Worm (Caenorhabditis elegans): ENCODE data around the gene nuo-5.

nuo-5 gene

ce11 chrV:2698826-2699225, at the start of gene nuo-5:
Gene nuo-5 (plus strand): TSS chrV:2698972.
- TF ChIP-seq nhr-2 (tag; optimal IDR thresholded peaks at IDR 0.05) (no peak), bed-3 (GFP tag; optimal IDR thresholded peaks at IDR 0.05) (no peak), unc-62 (GFP tag; optimal IDR thresholded peaks at IDR 0.05) (no peak), mab-5 (tag; optimal IDR thresholded peaks at IDR 0.05) (no peak), ceh-43 (GFP tag; optimal IDR thresholded peaks at IDR 0.05) (no peak), pha-4 (tag; optimal IDR thresholded peaks at IDR 0.05) (no peak), ceh-39 (tag; optimal IDR thresholded peaks at IDR 0.05) (no peak), zip-8 (tag; optimal IDR thresholded peaks at IDR 0.05) (no peak), hlh-1 (tag; optimal IDR thresholded peaks at IDR 0.05) (no peak)

- TF ChIP-seq zip-8 (tag; optimal IDR thresholded peaks at IDR 0.05) (peak; percentile 17), ces-1 (GFP tag; optimal IDR thresholded peaks at IDR 0.05) (no peak)
Observed at ce11 chrV:2650980-2651379, 47.8 kb upstream of the nuo-5 start.

ce11 chrV:2652557-2653133, 46.1 kb upstream of the nuo-5 start, which contains the start of the genes W02H5.8 and angl-1:
Gene W02H5.8 (minus strand): TSS chrV:2652657.
Gene angl-1 (plus strand): TSS chrV:2653083.
- TF ChIP-seq blmp-1 (tag; optimal IDR thresholded peaks at IDR 0.05) (no peak), lin-13 (tag; optimal IDR thresholded peaks at IDR 0.05) (no peak), ceh-39 (tag; optimal IDR thresholded peaks at IDR 0.05) (no peak), sem-2 (GFP tag; optimal IDR thresholded peaks at IDR 0.05) (no peak), snpc-4 (tag; optimal IDR thresholded peaks at IDR 0.05) (no peak), ces-1 (GFP tag; optimal IDR thresholded peaks at IDR 0.05) (no peak), nhr-12 (tag; optimal IDR thresholded peaks at IDR 0.05) (no peak), mab-5 (tag; optimal IDR thresholded peaks at IDR 0.05) (no peak), unc-62 (GFP tag; optimal IDR thresholded peaks at IDR 0.05) (no peak)

- no peak for TF ChIP-seq drap-1 (GFP tag; optimal IDR thresholded peaks at IDR 0.05)
- TF ChIP-seq zip-8 (tag; optimal IDR thresholded peaks at IDR 0.05): no peak
- no peak for TF ChIP-seq nhr-2 (tag; optimal IDR thresholded peaks at IDR 0.05)
- no peak for TF ChIP-seq bed-3 (GFP tag; optimal IDR thresholded peaks at IDR 0.05)
- TF ChIP-seq unc-62 (GFP tag; optimal IDR thresholded peaks at IDR 0.05): no peak
- no peak for TF ChIP-seq ceh-43 (GFP tag; optimal IDR thresholded peaks at IDR 0.05)
- TF ChIP-seq cnd-1 (tag; optimal IDR thresholded peaks at IDR 0.05): no peak
- TF ChIP-seq lin-32 (GFP tag; optimal IDR thresholded peaks at IDR 0.05): no peak
- no peak for TF ChIP-seq unc-39 (tag; optimal IDR thresholded peaks at IDR 0.05)
Observed at ce11 chrV:2656159-2656558, 42.6 kb upstream of the nuo-5 start.

- TF ChIP-seq ceh-39 (tag; optimal IDR thresholded peaks at IDR 0.05): no peak
- TF ChIP-seq cnd-1 (tag; optimal IDR thresholded peaks at IDR 0.05): no peak
- no peak for TF ChIP-seq snpc-4 (tag; optimal IDR thresholded peaks at IDR 0.05)
- TF ChIP-seq ham-2 (GFP tag; optimal IDR thresholded peaks at IDR 0.05): no peak
- no peak for TF ChIP-seq unc-120 (tag; optimal IDR thresholded peaks at IDR 0.05; ENCODE audit: poor library complexity, severe bottlenecking)
- TF ChIP-seq lin-13 (tag; optimal IDR thresholded peaks at IDR 0.05): no peak
- no peak for TF ChIP-seq sptf-1 (tag; optimal IDR thresholded peaks at IDR 0.05)
- TF ChIP-seq elt-1 (tag; optimal IDR thresholded peaks at IDR 0.05; ENCODE audit: borderline replicate concordance, insufficient read depth): no peak
- TF ChIP-seq tbx-8 (GFP tag; optimal IDR thresholded peaks at IDR 0.05): no peak
- no peak for TF ChIP-seq nhr-2 (tag; optimal IDR thresholded peaks at IDR 0.05)
- TF ChIP-seq ceh-43 (GFP tag; optimal IDR thresholded peaks at IDR 0.05): no peak
- TF ChIP-seq elt-3 (tag; optimal IDR thresholded peaks at IDR 0.05): no peak
- TF ChIP-seq ceh-83 (GFP tag; optimal IDR thresholded peaks at IDR 0.05): no peak
- no peak for TF ChIP-seq sem-2 (GFP tag; optimal IDR thresholded peaks at IDR 0.05)
- TF ChIP-seq nhr-237 (tag; optimal IDR thresholded peaks at IDR 0.05): no peak
Observed at ce11 chrV:2657682-2658081, 41.1 kb upstream of the nuo-5 start.

- TF ChIP-seq elt-3 (tag; optimal IDR thresholded peaks at IDR 0.05) (no peak), nhr-28 (tag; optimal IDR thresholded peaks at IDR 0.05) (no peak), sptf-1 (tag; optimal IDR thresholded peaks at IDR 0.05) (no peak), nhr-2 (tag; optimal IDR thresholded peaks at IDR 0.05) (no peak), unc-120 (tag; optimal IDR thresholded peaks at IDR 0.05; ENCODE audit: poor library complexity, severe bottlenecking) (no peak), pha-4 (tag; optimal IDR thresholded peaks at IDR 0.05) (no peak), ceh-39 (tag; optimal IDR thresholded peaks at IDR 0.05) (no peak), bed-3 (GFP tag; optimal IDR thresholded peaks at IDR 0.05) (no peak), drap-1 (GFP tag; optimal IDR thresholded peaks at IDR 0.05) (no peak), cnd-1 (tag; optimal IDR thresholded peaks at IDR 0.05) (no peak), ham-2 (GFP tag; optimal IDR thresholded peaks at IDR 0.05) (no peak), ceh-83 (GFP tag; optimal IDR thresholded peaks at IDR 0.05) (no peak), ztf-11 (tag; optimal IDR thresholded peaks at IDR 0.05) (no peak), lin-13 (tag; optimal IDR thresholded peaks at IDR 0.05) (no peak), blmp-1 (tag; optimal IDR thresholded peaks at IDR 0.05) (no peak), elt-1 (tag; optimal IDR thresholded peaks at IDR 0.05; ENCODE audit: borderline replicate concordance, insufficient read depth) (no peak), unc-39 (tag; optimal IDR thresholded peaks at IDR 0.05) (no peak), unc-62 (GFP tag; optimal IDR thresholded peaks at IDR 0.05) (no peak)
Observed at ce11 chrV:2660457-2660856, 38.3 kb upstream of the nuo-5 start.
